Worm (Caenorhabditis elegans): ENCODE data around the gene srh-279.

Gene srh-279

ce11 chrV:16153375-16153774, 38.8 kb upstream of the srh-279 start, which contains the start of gene str-254:
str-254 (minus strand) TSS chrV:16153475.
- no peak for TF ChIP-seq hmg-20 (GFP tag; IDR thresholded peaks at IDR 0.05)
- TF ChIP-seq F49E8.2 (tag; optimal IDR thresholded peaks at IDR 0.05; ENCODE audit: insufficient read depth), result no peak
- TF ChIP-seq sptf-2 (GFP tag; optimal IDR thresholded peaks at IDR 0.05), result no peak
- TF ChIP-seq ztf-22 (GFP tag; optimal IDR thresholded peaks at IDR 0.05), result no peak

ce11 chrV:16155111-16155510, 37.1 kb upstream of the srh-279 start, which contains the start of gene str-97:
str-97 (minus strand) TSS chrV:16155211.
- no peak for TF ChIP-seq hsf-1 (GFP tag; IDR thresholded peaks at IDR 0.05)
- no peak for TF ChIP-seq F37B4.10 (GFP tag; IDR thresholded peaks at IDR 0.05)

- no peak for TF ChIP-seq ztf-22 (GFP tag; optimal IDR thresholded peaks at IDR 0.05)
- TF ChIP-seq xnd-1 (tag; optimal IDR thresholded peaks at IDR 0.05), result no peak
- no peak for TF ChIP-seq gei-17 (GFP tag; optimal IDR thresholded peaks at IDR 0.05)
- no peak for TF ChIP-seq egl-44 (GFP tag; IDR thresholded peaks at IDR 0.05)
- no peak for TF ChIP-seq nhr-179 (tag; optimal IDR thresholded peaks at IDR 0.05)
- TF ChIP-seq fkh-3 (tag; optimal IDR thresholded peaks at IDR 0.05), result no peak
- no peak for TF ChIP-seq sdz-38 (tag; optimal IDR thresholded peaks at IDR 0.05)
- no peak for TF ChIP-seq F33H1.4 (GFP tag; IDR thresholded peaks at IDR 0.05)
- TF ChIP-seq mxl-1 (tag; optimal IDR thresholded peaks at IDR 0.05), result no peak
- no peak for TF ChIP-seq dox-1 (GFP tag; IDR thresholded peaks at IDR 0.05)
- TF ChIP-seq Y79H2A.3 (GFP tag; conservative IDR thresholded peaks at IDR 0.05), result no peak
- TF ChIP-seq D2030.7 (GFP tag; IDR thresholded peaks at IDR 0.05), result no peak
- TF ChIP-seq Y56A3A.18 (GFP tag; IDR thresholded peaks at IDR 0.05), result no peak
- no peak for TF ChIP-seq rec-8 (tag; optimal IDR thresholded peaks at IDR 0.05)
- no peak for TF ChIP-seq ztf-25 (GFP tag; IDR thresholded peaks at IDR 0.05)
- no peak for TF ChIP-seq tbp1 (GFP tag; optimal IDR thresholded peaks at IDR 0.05)
- TF ChIP-seq hsf-1 (GFP tag; IDR thresholded peaks at IDR 0.05), result no peak
- no peak for TF ChIP-seq F57A8.1 (GFP tag; optimal IDR thresholded peaks at IDR 0.05)
- no peak for TF ChIP-seq snpc-1.1 (tag; optimal IDR thresholded peaks at IDR 0.05; ENCODE audit: insufficient read depth)
- no peak for TF ChIP-seq nfya-1 (tag; optimal IDR thresholded peaks at IDR 0.05; ENCODE audit: borderline replicate concordance, insufficient read depth)
Measured at ce11 chrV:16158391-16158790, 33.8 kb upstream of the srh-279 start, which contains the start of gene str-99. str-99 (minus strand) TSS chrV:16158491.

ce11 chrV:16159594-16159993, 32.6 kb upstream of the srh-279 start, which contains the start of gene F10A3.17:
F10A3.17 (minus strand) TSS chrV:16159694.
- TF ChIP-seq B0336.3 (GFP tag; IDR thresholded peaks at IDR 0.05), result no peak
- TF ChIP-seq die-1 (tag; optimal IDR thresholded peaks at IDR 0.05), result no peak
- no peak for TF ChIP-seq mcd-1 (GFP tag; IDR thresholded peaks at IDR 0.05)
- no peak for TF ChIP-seq pha-4 (tag; optimal IDR thresholded peaks at IDR 0.05)
- TF ChIP-seq lag-1 (GFP tag; IDR thresholded peaks at IDR 0.05), result no peak
- no peak for TF ChIP-seq madf-10 (tag; optimal IDR thresholded peaks at IDR 0.05)
- TF ChIP-seq attf-3 (GFP tag; conservative IDR thresholded peaks at IDR 0.05), result no peak
- no peak for TF ChIP-seq zfh-2 (GFP tag; conservative IDR thresholded peaks at IDR 0.05)
- no peak for TF ChIP-seq Y53F4B.3 (GFP tag; IDR thresholded peaks at IDR 0.05)
- TF ChIP-seq attf-5 (GFP tag; optimal IDR thresholded peaks at IDR 0.05), result no peak
- TF ChIP-seq ceh-100 (GFP tag; IDR thresholded peaks at IDR 0.05), result no peak
